Worm (Caenorhabditis elegans) whole organism, dauer: ENCODE data around the gene F14H3.15.

Experiments used
- unc-62 ChIP-seq: sonication (generic microtip); optimal IDR thresholded peaks from 2 replicates; lab custom pipeline; 2017; ENCODE audit warnings: missing biosample characterization, missing genetic modification reagents, missing genetic modification characterization

Gene F14H3.15

DNA sequence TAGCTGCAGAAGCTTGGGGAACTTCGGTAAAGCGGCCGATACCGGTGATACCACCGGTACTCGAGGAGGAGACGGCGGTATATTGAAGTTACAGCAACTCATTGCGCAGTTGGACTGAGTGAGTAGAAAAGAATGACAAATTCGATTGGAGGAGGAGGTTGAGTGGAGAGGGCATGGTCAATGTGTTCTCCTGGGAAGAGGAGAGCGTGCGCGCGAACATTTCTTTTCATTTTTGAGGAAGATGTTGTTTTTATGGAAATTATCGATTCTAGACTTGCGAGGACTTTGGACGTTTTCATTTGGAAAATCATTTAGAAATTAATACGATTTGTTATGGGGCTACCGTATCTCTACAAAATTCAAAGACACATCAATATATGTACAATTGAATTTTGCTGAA, 30.8 kb downstream of the F14H3.15 start:
- no peak for TF ChIP-seq unc-62 (GFP tag; lab: Kevin White, UChicago)

DNA sequence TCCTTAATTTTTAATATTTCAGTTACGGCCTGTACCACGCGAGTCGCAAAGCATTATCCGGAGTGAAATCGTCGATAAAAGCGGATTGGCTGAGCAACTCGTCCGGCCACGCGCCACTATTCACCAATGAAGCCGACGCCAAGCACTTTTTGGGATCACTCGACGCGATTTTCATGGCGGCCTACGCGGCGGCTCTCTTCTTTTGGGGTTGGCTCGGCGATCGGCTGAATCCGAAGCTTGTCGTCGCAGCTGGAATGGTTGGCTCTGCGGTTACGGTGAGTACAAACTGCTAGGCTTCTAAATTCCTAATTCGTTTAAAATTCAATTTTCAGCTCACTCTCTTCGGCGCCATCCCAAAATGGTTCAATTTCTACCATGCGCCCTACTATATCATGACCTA, 35.1 kb downstream of the F14H3.15 start:
- TF ChIP-seq unc-62 (GFP tag; lab: Kevin White, UChicago) = no peak

DNA sequence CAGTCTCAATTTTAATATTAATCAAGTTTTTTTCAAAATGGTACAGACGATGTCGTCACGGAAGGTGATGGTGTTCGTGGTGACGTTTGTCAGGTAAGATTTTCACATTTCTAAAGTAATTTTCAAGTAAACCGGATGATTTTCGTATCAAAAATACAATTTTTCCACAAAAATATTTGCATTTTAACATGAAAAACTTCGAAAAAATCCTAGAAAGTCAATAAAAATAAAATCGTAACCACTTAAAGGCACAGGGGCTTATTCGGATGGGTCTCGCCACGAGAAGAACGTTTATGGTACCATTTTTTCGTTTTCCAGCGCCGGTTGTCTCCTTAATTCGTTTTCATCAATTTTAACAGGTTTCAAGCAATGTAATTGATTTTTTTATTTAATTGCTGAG, 35.7 kb downstream of the F14H3.15 start, which contains the start of gene T10C6.6:
Gene T10C6.6 (plus strand): TSS at position 27 of the 400 bp plus-strand sequence.
- TF ChIP-seq unc-62 (GFP tag; lab: Kevin White, UChicago) = no peak

DNA sequence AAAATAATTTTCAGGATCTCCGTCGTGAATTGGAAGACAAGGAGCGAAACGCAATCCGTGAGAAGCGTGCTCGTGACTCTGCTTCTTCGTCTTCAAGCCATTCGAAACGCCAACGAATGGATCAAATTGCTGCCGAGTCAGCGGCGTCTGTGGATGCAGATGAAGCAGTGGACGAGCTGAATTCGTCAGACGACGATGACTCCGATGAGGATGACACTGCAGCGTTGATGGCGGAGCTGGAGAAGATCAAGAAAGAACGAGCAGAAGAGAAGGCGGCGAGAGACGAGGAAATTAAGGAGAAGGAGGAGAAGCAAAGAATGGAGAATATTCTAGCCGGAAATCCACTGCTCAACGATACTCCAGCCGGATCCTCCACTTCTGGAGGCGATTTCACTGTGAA, 36.5 kb downstream of the F14H3.15 start:
- TF ChIP-seq unc-62 (GFP tag; lab: Kevin White, UChicago) = no peak

DNA sequence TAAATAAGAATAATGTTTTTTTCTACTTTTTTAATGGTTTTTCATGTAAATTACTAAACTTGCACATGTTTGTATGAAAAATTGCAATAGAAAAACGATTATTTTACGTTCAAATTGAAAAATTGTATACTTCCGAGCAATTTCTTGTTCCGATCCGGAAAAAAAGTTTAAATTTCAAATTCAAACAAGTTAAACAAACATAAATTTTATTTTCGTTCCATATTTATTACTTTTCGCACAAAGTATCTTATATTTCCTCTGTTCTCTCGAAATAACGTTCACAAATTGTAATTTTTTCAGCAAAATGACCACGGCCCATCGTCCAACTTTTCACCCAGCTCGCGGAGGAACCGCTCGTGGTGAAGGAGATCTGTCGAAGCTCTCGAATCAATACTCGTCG, 37.0 kb downstream of the F14H3.15 start, which contains the start of gene cwc-15:
Gene cwc-15 (plus strand): TSS at position 301 of the 400 bp plus-strand sequence.
- TF ChIP-seq unc-62 (GFP tag; lab: Kevin White, UChicago) = no peak

DNA sequence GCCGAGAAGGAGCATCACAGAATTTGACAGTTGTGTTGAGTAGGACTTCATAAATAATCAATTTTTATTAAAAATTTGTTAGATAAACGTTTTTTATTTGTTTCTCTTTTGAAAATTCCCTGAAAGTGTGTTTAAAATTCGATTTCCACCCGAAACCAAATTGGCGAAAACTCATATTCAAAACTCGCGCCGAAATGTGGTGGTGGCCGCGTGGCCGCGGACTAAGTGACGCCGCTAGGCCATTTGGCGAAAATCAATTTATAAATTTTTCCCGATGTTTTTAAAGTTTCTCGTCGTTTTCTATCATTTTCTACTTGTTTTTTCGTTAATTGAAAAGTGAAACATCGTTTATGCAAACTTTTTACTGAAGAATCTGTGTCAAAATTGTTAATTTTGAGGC, 37.4 kb downstream of the F14H3.15 start:
- TF ChIP-seq unc-62 (GFP tag; lab: Kevin White, UChicago) = no peak

DNA sequence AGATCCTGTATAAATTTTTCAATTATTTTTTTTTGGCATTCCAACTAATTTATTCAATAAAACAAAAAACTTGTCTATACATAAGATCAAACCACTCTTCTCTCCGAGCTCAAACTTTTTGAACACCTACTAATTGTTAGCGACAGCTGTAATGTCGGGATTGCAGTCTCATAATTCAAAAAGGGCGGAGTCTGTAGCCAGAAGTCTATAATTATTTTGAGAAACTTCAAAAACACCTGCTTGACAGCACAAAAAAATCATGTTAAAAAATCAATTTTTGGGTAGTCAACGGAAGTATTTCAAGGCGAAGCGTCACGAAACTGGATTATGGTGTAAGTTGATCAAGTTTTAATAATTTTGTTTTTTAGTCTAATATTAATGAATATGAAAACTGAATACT, 40.0 kb downstream of the F14H3.15 start, which contains the start of gene srx-44:
Gene srx-44 (plus strand): TSS at position 301 of the 400 bp plus-strand sequence.
- no peak for TF ChIP-seq unc-62 (GFP tag; lab: Kevin White, UChicago)

DNA sequence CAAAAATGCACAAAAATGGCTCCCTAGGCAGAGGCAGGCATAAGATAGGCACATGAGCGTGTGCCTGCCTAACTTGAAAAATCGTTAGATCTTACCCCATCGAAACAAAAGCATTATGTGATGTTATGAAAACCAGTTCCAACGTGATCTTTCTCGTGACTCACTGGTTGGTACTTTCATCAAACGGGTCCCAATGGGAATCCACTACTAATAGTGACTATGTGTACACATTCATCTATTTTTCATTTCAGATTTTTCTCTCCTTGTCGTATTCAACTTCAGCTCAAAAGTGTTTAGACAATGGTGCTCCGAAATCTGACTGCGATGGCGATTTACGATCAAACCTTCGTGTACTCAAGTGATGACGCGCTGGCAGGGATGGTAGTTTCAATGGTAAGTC, 42.4 kb downstream of the F14H3.15 start, which contains the start of gene srx-43:
Gene srx-43 (plus strand): TSS at position 301 of the 400 bp plus-strand sequence.
- TF ChIP-seq unc-62 (GFP tag; lab: Kevin White, UChicago) = no peak

DNA sequence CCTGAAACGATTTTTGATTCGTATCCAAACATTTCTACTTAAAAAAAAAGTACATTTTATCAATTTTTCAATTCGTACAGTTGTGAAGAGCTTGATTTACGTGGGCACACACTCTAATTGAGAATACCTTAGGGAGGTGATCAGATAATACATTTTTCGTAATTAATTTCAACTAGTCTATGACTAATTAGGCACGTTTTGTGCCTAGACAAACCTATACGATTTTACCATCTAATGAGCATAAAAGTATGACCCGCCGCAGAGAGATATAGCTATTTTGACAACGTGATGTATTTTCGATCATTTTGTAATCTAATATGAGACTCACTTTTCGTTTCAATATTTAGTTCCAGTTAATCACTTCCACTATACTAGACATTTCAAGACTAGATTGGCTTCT, 43.1 kb downstream of the F14H3.15 start:
- TF ChIP-seq unc-62 (GFP tag; lab: Kevin White, UChicago) = no peak

DNA sequence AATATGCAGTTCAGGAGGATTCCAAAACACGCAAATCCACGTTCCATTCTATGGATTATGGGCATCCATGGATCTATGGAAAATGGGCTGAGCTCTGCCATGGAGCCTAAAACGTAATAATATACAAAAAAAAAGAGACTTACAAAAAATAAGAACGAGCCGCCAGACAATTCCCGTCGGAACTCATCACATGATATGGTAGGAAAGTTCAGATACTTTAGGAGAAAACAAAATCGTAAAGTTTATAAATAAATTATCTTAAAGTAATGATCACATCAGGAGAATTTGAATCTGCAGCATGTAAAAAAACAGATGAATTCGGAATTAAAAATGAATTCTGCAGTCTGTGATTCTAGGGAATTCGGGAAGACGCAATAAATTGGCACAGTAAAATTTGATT, 44.4 kb downstream of the F14H3.15 start, which contains the start of gene str-232:
Gene str-232 (minus strand): TSS at position 101 of the 400 bp plus-strand sequence.
- no peak for TF ChIP-seq unc-62 (GFP tag; lab: Kevin White, UChicago)
